Worm (Caenorhabditis elegans) whole organism, L1 larva: ENCODE measurements around the gene srx-51.

Experiments used
- C04F5.9 ChIP-seq: sonication (generic microtip); optimal IDR thresholded peaks from 2 replicates; lab custom pipeline; 2016; ENCODE audit warnings: missing genetic modification characterization, missing compliant biosample characterization
- C34B4.2 ChIP-seq: sonication (generic microtip); optimal IDR thresholded peaks from 2 replicates; lab custom pipeline; 2017; ENCODE audit warnings: mild to moderate bottlenecking, missing genetic modification characterization, missing compliant biosample characterization
- F16B12.6 ChIP-seq: fragments of 150-350 bp; optimal IDR thresholded peaks from 2 replicates; lab custom pipeline; 2014; ENCODE audit warnings: missing biosample characterization, missing genetic modification characterization
- aha-1 ChIP-seq: fragments of 150-350 bp; optimal IDR thresholded peaks from 2 replicates; lab custom pipeline; 2014; ENCODE audit warnings: missing biosample characterization, missing genetic modification characterization
- aly-2 ChIP-seq: fragments of 150-350 bp; optimal IDR thresholded peaks from 2 replicates; lab custom pipeline; 2014; ENCODE audit warnings: missing biosample characterization, missing genetic modification characterization
- ceh-63 ChIP-seq: fragments of 200-800 bp; sonication (Bioruptor generic); optimal IDR thresholded peaks from 2 replicates; lab custom pipeline; 2018; ENCODE audit warnings: mild to moderate bottlenecking, missing genetic modification characterization, missing compliant biosample characterization
- ceh-8 ChIP-seq: fragments of 200-800 bp; sonication (Bioruptor generic); optimal IDR thresholded peaks from 2 replicates; lab custom pipeline; 2018; ENCODE audit warnings: mild to moderate bottlenecking, missing genetic modification characterization, moderate library complexity, missing compliant biosample characterization
- ceh-88 ChIP-seq: fragments of 200-800 bp; sonication (Bioruptor generic); IDR thresholded peaks from 2 replicates; pipeline ENCODE4 v1.3.6; 2022; ENCODE audit warnings: missing genetic modification characterization, missing compliant biosample characterization
- ceh-90 ChIP-seq: sonication (generic microtip); optimal IDR thresholded peaks from 2 replicates; lab custom pipeline; 2016; ENCODE audit warnings: missing genetic modification characterization, missing compliant biosample characterization
- ces-1 ChIP-seq: fragments of 150-350 bp; optimal IDR thresholded peaks from 2 replicates; lab custom pipeline; 2014; ENCODE audit warnings: missing biosample characterization, missing genetic modification reagents, missing genetic modification characterization
- dsc-1 ChIP-seq: sonication (generic microtip); optimal IDR thresholded peaks from 2 replicates; lab custom pipeline; 2016; ENCODE audit warnings: mild to moderate bottlenecking, missing genetic modification characterization, missing compliant biosample characterization
- efl-1 ChIP-seq, 4 experiments: fragments of 150-350 bp; optimal IDR thresholded peaks in 3 of 4; peaks in 1 of 4; 1 replicate in 1 of 4; 2 replicates in 3 of 4; lab custom pipeline; 2014; ENCODE audit warnings: missing biosample characterization in 2 of 4, missing genetic modification characterization in 2 of 4, missing genetic modification reagents in 2 of 4
- egl-13 ChIP-seq: sonication (generic microtip); optimal IDR thresholded peaks from 2 replicates; lab custom pipeline; 2016; ENCODE audit warnings: missing genotype, missing genetic modification reagents, missing genetic modification characterization, missing compliant biosample characterization
- elt-2 ChIP-seq: sonication (generic microtip); optimal IDR thresholded peaks from 2 replicates; lab custom pipeline; 2016; ENCODE audit warnings: missing genetic modification characterization, mild to moderate bottlenecking, inconsistent platforms, missing compliant biosample characterization, missing genetic modification reagents
- fkh-10 ChIP-seq: sonication (generic microtip); optimal IDR thresholded peaks from 2 replicates; lab custom pipeline; 2017; ENCODE audit warnings: missing biosample characterization, missing genetic modification reagents, missing genetic modification characterization
- fkh-8 ChIP-seq: sonication (generic microtip); optimal IDR thresholded peaks from 2 replicates; lab custom pipeline; 2016; ENCODE audit warnings: mild to moderate bottlenecking, missing genetic modification characterization, missing compliant biosample characterization
- jun-1 ChIP-seq: fragments of 150-350 bp; optimal IDR thresholded peaks from 2 replicates; lab custom pipeline; 2014; ENCODE audit warnings: missing biosample characterization, missing genetic modification reagents, missing genetic modification characterization
- lin-14 ChIP-seq: fragments of 200-800 bp; sonication (Bioruptor generic); optimal IDR thresholded peaks from 2 replicates; lab custom pipeline; 2018; ENCODE audit warnings: mild to moderate bottlenecking, missing genetic modification characterization, moderate library complexity, missing compliant biosample characterization
- lin-15B ChIP-seq: fragments of 150-350 bp; sonication (generic microtip); optimal IDR thresholded peaks from 3 replicates; lab custom pipeline; 2014; ENCODE audit warnings: missing biosample characterization, missing genetic modification characterization
- lir-3 ChIP-seq: sonication (generic microtip); optimal IDR thresholded peaks from 2 replicates; lab custom pipeline; 2016; ENCODE audit warnings: mild to moderate bottlenecking, missing genetic modification characterization, moderate library complexity, missing compliant biosample characterization; ENCODE audit not compliant: poor library complexity
- mef-2 ChIP-seq: fragments of 150-350 bp; optimal IDR thresholded peaks from 2 replicates; lab custom pipeline; 2014; ENCODE audit warnings: missing biosample characterization, missing genetic modification characterization
- nhr-12 ChIP-seq: sonication (generic microtip); optimal IDR thresholded peaks from 2 replicates; lab custom pipeline; 2017; ENCODE audit warnings: missing biosample characterization, missing genetic modification characterization
- nhr-20 ChIP-seq: sonication (generic microtip); optimal IDR thresholded peaks from 2 replicates; lab custom pipeline; 2016; ENCODE audit warnings: mild to moderate bottlenecking, missing genetic modification characterization, missing compliant biosample characterization
- nhr-71 ChIP-seq: sonication (generic microtip); optimal IDR thresholded peaks from 2 replicates; lab custom pipeline; 2016; ENCODE audit warnings: mild to moderate bottlenecking, missing genetic modification characterization, moderate library complexity, missing compliant biosample characterization
- nhr-85 ChIP-seq: sonication (generic microtip); peaks from one replicate; lab custom pipeline; 2016; ENCODE audit warnings: missing genetic modification characterization, inconsistent platforms, missing compliant biosample characterization
- nhr-90 ChIP-seq: sonication (generic microtip); optimal IDR thresholded peaks from 2 replicates; lab custom pipeline; 2016; ENCODE audit warnings: mild to moderate bottlenecking, missing genetic modification characterization, missing compliant biosample characterization; ENCODE audit not compliant: poor library complexity
- pax-3 ChIP-seq: fragments of 200-800 bp; sonication (Bioruptor generic); optimal IDR thresholded peaks from 2 replicates; lab custom pipeline; 2018; ENCODE audit warnings: mild to moderate bottlenecking, missing genetic modification characterization, moderate library complexity, missing compliant biosample characterization
- pqm-1 ChIP-seq: sonication (generic microtip); optimal IDR thresholded peaks from 3 replicates; lab custom pipeline; 2017; ENCODE audit warnings: missing biosample characterization, missing genetic modification characterization
- rnt-1 ChIP-seq: sonication (generic microtip); optimal IDR thresholded peaks from 2 replicates; lab custom pipeline; 2016; ENCODE audit warnings: mild to moderate bottlenecking, missing genetic modification characterization, moderate library complexity, missing compliant biosample characterization
- skn-1 ChIP-seq: fragments of 150-350 bp; optimal IDR thresholded peaks from 2 replicates; lab custom pipeline; 2014; ENCODE audit warnings: missing biosample characterization, missing genetic modification characterization
- tlp-1 ChIP-seq: fragments of 150-350 bp; optimal IDR thresholded peaks from 2 replicates; lab custom pipeline; 2014; ENCODE audit warnings: missing biosample characterization, missing genetic modification characterization
- xbp-1 ChIP-seq: sonication (generic microtip); optimal IDR thresholded peaks from 2 replicates; lab custom pipeline; 2016; ENCODE audit warnings: missing genetic modification characterization, missing compliant biosample characterization
- zag-1 ChIP-seq: fragments of 150-350 bp; optimal IDR thresholded peaks from 2 replicates; lab custom pipeline; 2014; ENCODE audit warnings: missing biosample characterization, missing genetic modification characterization
- ztf-11 ChIP-seq, 2 experiments: sonication (generic microtip); optimal IDR thresholded peaks; 2 replicates each; lab custom pipeline; 2016 to 2017; ENCODE audit warnings: missing genetic modification characterization in 2 of 2, missing biosample characterization in 1 of 2, missing compliant biosample characterization in 1 of 2

srx-51 gene

ce11 chrV:15287856-15288255 is 6.2 kb downstream of the srx-51 start, which contains the start of gene cyp-34A1:
cyp-34A1 (minus strand) TSS chrV:15287956.
- TF ChIP-seq fkh-8 (tag; lab: Kevin White, UChicago) (no peak), lir-3 (no peak), C04F5.9 (tag; lab: Kevin White, UChicago) (no peak), ces-1 (GFP tag; lab: Kevin White, UChicago) (no peak), xbp-1 (tag; lab: Kevin White, UChicago) (no peak), nhr-90 (tag; lab: Kevin White, UChicago) (no peak)

ce11 chrV:15290995-15291394 is 9.3 kb downstream of the srx-51 start, which contains the start of gene cyp-34A2:
cyp-34A2 (minus strand) TSS chrV:15291095.
- TF ChIP-seq dsc-1 (no peak), efl-1 (optimal IDR thresholded peaks at IDR 0.05; lab: Kevin White, UChicago) (no peak), efl-1 (GFP tag; optimal IDR thresholded peaks at IDR 0.05 in 1 of 2; lab: Kevin White, UChicago) (peak in 1 of 2 experiments; percentile 12), C04F5.9 (tag; lab: Kevin White, UChicago) (no peak), ztf-11 (tag; optimal IDR thresholded peaks at IDR 0.05; lab: Kevin White, UChicago) (no peak)

DNA sequence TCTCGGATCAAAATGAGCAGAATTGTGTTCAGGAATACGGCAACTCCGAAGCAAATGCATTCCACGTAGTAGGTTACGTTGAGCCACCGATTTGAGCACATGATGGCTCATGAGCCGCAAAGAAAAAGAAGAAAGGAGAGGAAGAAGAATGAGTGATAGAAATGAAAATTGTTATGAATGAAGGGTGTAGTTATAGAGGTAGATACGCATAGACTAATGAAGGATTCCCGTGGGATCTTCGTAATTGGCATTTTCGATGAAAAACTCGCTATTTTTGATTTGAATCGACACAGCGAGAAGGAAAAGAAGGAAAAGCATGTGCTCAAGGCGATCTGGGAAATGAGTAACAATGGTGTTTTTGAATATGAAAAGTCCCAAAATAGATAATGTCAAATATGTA is 12.2 kb downstream of the srx-51 start, which contains the start of gene str-96:
TSS of gene str-96 (minus strand) at position 101 of the 400 bp plus-strand sequence.
- TF ChIP-seq aly-2 (tag; lab: Kevin White, UChicago) (no peak), ceh-88 (GFP tag; lab: Robert Waterston, UW) (no peak), fkh-8 (tag; lab: Kevin White, UChicago) (peak; percentile 32), ceh-8 (GFP tag; lab: Kevin White, UChicago) (peak; percentile 86)

ce11 chrV:15298597-15298996 is 16.9 kb downstream of the srx-51 start, which contains the start of gene cpr-3:
cpr-3 (minus strand) TSS chrV:15298700.
- TF ChIP-seq pqm-1 (tag; lab: Kevin White, UChicago) (peak; percentile 90), nhr-71 (tag; lab: Kevin White, UChicago) (peak; percentile 30), lin-15B (tag; lab: Kevin White, UChicago) (no peak), nhr-85 (tag; lab: Kevin White, UChicago) (no peak), nhr-90 (tag; lab: Kevin White, UChicago) (peak; percentile 19), skn-1 (tag; lab: Kevin White, UChicago) (no peak), zag-1 (no peak), rnt-1 (no peak), mef-2 (tag; lab: Kevin White, UChicago) (no peak), ceh-88 (GFP tag; lab: Robert Waterston, UW) (no peak), ceh-63 (GFP tag; lab: Kevin White, UChicago) (no peak), fkh-10 (GFP tag; lab: Kevin White, UChicago) (no peak), aha-1 (tag; lab: Kevin White, UChicago) (no peak), efl-1 (optimal IDR thresholded peaks at IDR 0.05; lab: Kevin White, UChicago) (no peak), efl-1 (GFP tag; optimal IDR thresholded peaks at IDR 0.05 in 1 of 2; lab: Kevin White, UChicago) (peak in 1 of 2 experiments; percentile 37), elt-2 (tag; lab: Kevin White, UChicago) (peak; percentile 100), egl-13 (no peak), jun-1 (tag; lab: Kevin White, UChicago) (peak; percentile 75), ztf-11 (tag; optimal IDR thresholded peaks at IDR 0.05; lab: Kevin White, UChicago) (no peak), pax-3 (tag; lab: Kevin White, UChicago) (peak; percentile 88), ceh-90 (tag; lab: Kevin White, UChicago) (no peak), lin-14 (no peak), C34B4.2 (tag; lab: Kevin White, UChicago) (no peak), tlp-1 (tag; lab: Kevin White, UChicago) (peak; percentile 83), F16B12.6 (tag; lab: Kevin White, UChicago) (no peak), nhr-20 (tag; lab: Kevin White, UChicago) (peak; percentile 52), nhr-12 (tag; lab: Kevin White, UChicago) (no peak)
